Worm (Caenorhabditis elegans) whole organism, L2 larva: ENCODE data around the gene F52C12.6.

Experiments
- Y55F3AM.14 ChIP-seq: fragments of 200-800 bp; sonication (Bioruptor generic); optimal IDR thresholded peaks from 2 replicates; lab custom pipeline; 2018; ENCODE audit warnings: mild to moderate bottlenecking, missing genetic modification characterization, missing compliant biosample characterization
- ZK546.5 ChIP-seq: sonication (generic microtip); optimal IDR thresholded peaks from 2 replicates; lab custom pipeline; 2017; ENCODE audit warnings: missing biosample characterization, missing genetic modification characterization
- blmp-1 ChIP-seq: sonication (generic microtip); optimal IDR thresholded peaks from 2 replicates; lab custom pipeline; 2017; ENCODE audit warnings: missing genetic modification characterization, mild to moderate bottlenecking, missing compliant biosample characterization, antibody characterized with exemption, moderate library complexity; ENCODE audit not compliant: insufficient read depth
- ceh-16 ChIP-seq: fragments of 150-350 bp; optimal IDR thresholded peaks from 2 replicates; lab custom pipeline; 2014; ENCODE audit warnings: missing biosample characterization, missing genetic modification characterization
- ceh-82 ChIP-seq: fragments of 150-350 bp; optimal IDR thresholded peaks from 2 replicates; lab custom pipeline; 2014; ENCODE audit warnings: missing biosample characterization, missing genetic modification characterization
- egl-27 ChIP-seq: sonication (generic microtip); optimal IDR thresholded peaks from 3 replicates; lab custom pipeline; 2017; ENCODE audit warnings: missing biosample characterization, missing genetic modification reagents, missing genetic modification characterization
- elt-1 ChIP-seq: fragments of 150-350 bp; optimal IDR thresholded peaks from 2 replicates; lab custom pipeline; 2014; ENCODE audit warnings: missing biosample characterization, missing genetic modification characterization
- fos-1 ChIP-seq: fragments of 150-350 bp; optimal IDR thresholded peaks from 2 replicates; lab custom pipeline; 2014; ENCODE audit warnings: missing biosample characterization, missing genetic modification characterization
- gmeb-1 ChIP-seq: fragments of 150-350 bp; optimal IDR thresholded peaks from 2 replicates; lab custom pipeline; 2014; ENCODE audit warnings: missing biosample characterization, missing genetic modification characterization
- lin-11 ChIP-seq: fragments of 150-350 bp; sonication (generic microtip); optimal IDR thresholded peaks from 2 replicates; lab custom pipeline; 2014; ENCODE audit warnings: missing biosample characterization, missing genetic modification characterization, inconsistent platforms, mixed read lengths
- lin-13 ChIP-seq: fragments of 150-350 bp; optimal IDR thresholded peaks from 2 replicates; lab custom pipeline; 2014; ENCODE audit warnings: missing biosample characterization, missing genetic modification reagents, missing genetic modification characterization
- mbf-1 ChIP-seq: sonication (generic microtip); optimal IDR thresholded peaks from 2 replicates; lab custom pipeline; 2017; ENCODE audit warnings: missing biosample characterization, missing genetic modification characterization
- nhr-10 ChIP-seq: sonication (generic microtip); optimal IDR thresholded peaks from 2 replicates; lab custom pipeline; 2017; ENCODE audit warnings: missing biosample characterization, missing genetic modification characterization
- nhr-11 ChIP-seq: fragments of 150-350 bp; optimal IDR thresholded peaks from 2 replicates; lab custom pipeline; 2014; ENCODE audit warnings: missing biosample characterization, missing genetic modification characterization
- nhr-12 ChIP-seq: fragments of 150-350 bp; optimal IDR thresholded peaks from 2 replicates; lab custom pipeline; 2014; ENCODE audit warnings: missing biosample characterization, missing genetic modification characterization
- nhr-129 ChIP-seq: fragments of 150-350 bp; optimal IDR thresholded peaks from 2 replicates; lab custom pipeline; 2014; ENCODE audit warnings: missing biosample characterization, missing genetic modification characterization
- nhr-21 ChIP-seq: fragments of 150-350 bp; optimal IDR thresholded peaks from 2 replicates; lab custom pipeline; 2014; ENCODE audit warnings: missing biosample characterization, missing genetic modification characterization
- nhr-23 ChIP-seq: fragments of 150-350 bp; optimal IDR thresholded peaks from 2 replicates; lab custom pipeline; 2014; ENCODE audit warnings: missing biosample characterization, missing genetic modification reagents, missing genetic modification characterization
- nhr-237 ChIP-seq: fragments of 150-350 bp; optimal IDR thresholded peaks from 2 replicates; lab custom pipeline; 2014; ENCODE audit warnings: missing biosample characterization, missing genetic modification characterization
- nhr-25 ChIP-seq: fragments of 150-350 bp; sonication (generic microtip); optimal IDR thresholded peaks from 3 replicates; lab custom pipeline; 2014; ENCODE audit warnings: missing biosample characterization, missing genetic modification characterization
- nhr-6 ChIP-seq: fragments of 150-350 bp; optimal IDR thresholded peaks from 2 replicates; lab custom pipeline; 2014; ENCODE audit warnings: missing biosample characterization, missing genetic modification characterization
- nhr-77 ChIP-seq: fragments of 150-350 bp; optimal IDR thresholded peaks from 2 replicates; lab custom pipeline; 2014; ENCODE audit warnings: missing biosample characterization, missing genetic modification characterization
- peb-1 ChIP-seq: fragments of 150-350 bp; optimal IDR thresholded peaks from 2 replicates; lab custom pipeline; 2014; ENCODE audit warnings: missing biosample characterization, missing genetic modification characterization
- sem-4 ChIP-seq: fragments of 150-350 bp; optimal IDR thresholded peaks from 2 replicates; lab custom pipeline; 2014; ENCODE audit warnings: missing biosample characterization, missing genetic modification reagents, missing genetic modification characterization
- skn-1 ChIP-seq: sonication (generic microtip); optimal IDR thresholded peaks from 2 replicates; lab custom pipeline; 2017; ENCODE audit warnings: missing biosample characterization, missing genetic modification characterization
- sma-3 ChIP-seq: sonication (generic microtip); optimal IDR thresholded peaks from 2 replicates; lab custom pipeline; 2016; ENCODE audit warnings: missing genetic modification reagents, missing genetic modification characterization, missing compliant biosample characterization
- sma-9 ChIP-seq, 2 experiments: fragments of 150-350 bp in 1 of 2; sonication (generic microtip) in 1 of 2; optimal IDR thresholded peaks; 2 replicates each; lab custom pipeline; 2014 to 2016; ENCODE audit warnings: missing genetic modification characterization in 2 of 2, mild to moderate bottlenecking in 1 of 2, missing biosample characterization in 1 of 2, missing compliant biosample characterization in 1 of 2, missing genetic modification reagents in 1 of 2, moderate library complexity in 1 of 2
- snpc-4 ChIP-seq: fragments of 150-350 bp; optimal IDR thresholded peaks from 2 replicates; lab custom pipeline; 2014; ENCODE audit warnings: missing biosample characterization, missing genetic modification characterization
- unc-39 ChIP-seq: fragments of 150-350 bp; optimal IDR thresholded peaks from 2 replicates; lab custom pipeline; 2014; ENCODE audit warnings: missing biosample characterization, missing genetic modification characterization
- zag-1 ChIP-seq: fragments of 150-350 bp; optimal IDR thresholded peaks from 2 replicates; lab custom pipeline; 2014; ENCODE audit warnings: missing biosample characterization, missing genetic modification characterization
- ztf-1 ChIP-seq: fragments of 200-800 bp; sonication (Bioruptor generic); conservative IDR thresholded peaks from 2 replicates; pipeline ENCODE4 v1.3.6; 2022; ENCODE audit warnings: missing genetic modification characterization, missing compliant biosample characterization
- ztf-11 ChIP-seq: sonication (generic microtip); optimal IDR thresholded peaks from 2 replicates; lab custom pipeline; 2017; ENCODE audit warnings: missing biosample characterization, missing genetic modification characterization
- ztf-4 ChIP-seq: fragments of 150-350 bp; optimal IDR thresholded peaks from 2 replicates; lab custom pipeline; 2014; ENCODE audit warnings: missing biosample characterization, missing genetic modification characterization

The F52C12.6 gene

ce11 chrIV:1956411-1956810 lies at the start of gene F52C12.6:
Gene F52C12.6 (plus strand): TSS chrIV:1956711.
- no peak for TF ChIP-seq nhr-12 (tag; lab: Kevin White, UChicago)
- TF ChIP-seq ceh-16, result no peak
- no peak for TF ChIP-seq ztf-4 (tag; lab: Kevin White, UChicago)
- TF ChIP-seq peb-1, result no peak
- no peak for TF ChIP-seq mbf-1 (tag; lab: Kevin White, UChicago)

- TF ChIP-seq gmeb-1 (tag; lab: Kevin White, UChicago), result no peak
- no peak for TF ChIP-seq nhr-21
- TF ChIP-seq skn-1, result no peak
- no peak for TF ChIP-seq zag-1 (tag; lab: Kevin White, UChicago)
- TF ChIP-seq fos-1 (tag; lab: Kevin White, UChicago), result no peak
- no peak for TF ChIP-seq snpc-4 (tag; lab: Kevin White, UChicago)
- no peak for TF ChIP-seq ztf-11 (tag; lab: Kevin White, UChicago)
- TF ChIP-seq nhr-10, result no peak
- no peak for TF ChIP-seq sma-3 (GFP tag; lab: Kevin White, UChicago)
- no peak for TF ChIP-seq ztf-1 (GFP tag; lab: Robert Waterston, UW)
- TF ChIP-seq sem-4 (tag; lab: Kevin White, UChicago), result no peak
- TF ChIP-seq sma-9 (GFP tag; optimal IDR thresholded peaks at IDR 0.05; lab: Kevin White, UChicago), result no peak
- no peak for TF ChIP-seq sma-9 (tag; optimal IDR thresholded peaks at IDR 0.05; lab: Kevin White, UChicago)
- TF ChIP-seq nhr-6 (tag; lab: Kevin White, UChicago), result no peak
- TF ChIP-seq, all 48 proteins: peak for 0
Observed at ce11 chrIV:1908467-1908866, 48.0 kb upstream of the F52C12.6 start.

- TF ChIP-seq ceh-82 (tag; lab: Kevin White, UChicago) (no peak), skn-1 (no peak), gmeb-1 (tag; lab: Kevin White, UChicago) (no peak), lin-13 (GFP tag; lab: Kevin White, UChicago) (no peak), blmp-1 (tag; lab: Kevin White, UChicago) (no peak), ztf-1 (GFP tag; lab: Robert Waterston, UW) (no peak), nhr-11 (tag; lab: Kevin White, UChicago) (no peak), ceh-16 (no peak), nhr-25 (tag; lab: Kevin White, UChicago) (no peak), nhr-23 (no peak), Y55F3AM.14 (GFP tag; lab: Kevin White, UChicago) (no peak), ZK546.5 (tag; lab: Kevin White, UChicago) (no peak), nhr-237 (tag; lab: Kevin White, UChicago) (no peak)
Observed at ce11 chrIV:1908921-1909320, 47.6 kb upstream of the F52C12.6 start.

- TF ChIP-seq blmp-1 (tag; lab: Kevin White, UChicago) (no peak), ceh-82 (tag; lab: Kevin White, UChicago) (no peak), sma-9 (GFP tag; optimal IDR thresholded peaks at IDR 0.05; lab: Kevin White, UChicago) (peak; percentile 18), sma-9 (tag; optimal IDR thresholded peaks at IDR 0.05; lab: Kevin White, UChicago) (no peak), ceh-16 (peak; percentile 90), nhr-23 (peak; percentile 94), egl-27 (tag; lab: Kevin White, UChicago) (peak; percentile 27), Y55F3AM.14 (GFP tag; lab: Kevin White, UChicago) (no peak), elt-1 (peak; percentile 98)
Observed at ce11 chrIV:1911273-1911672, 45.2 kb upstream of the F52C12.6 start.

ce11 chrIV:1914900-1915299 lies 41.6 kb upstream of the F52C12.6 start:
- no peak for TF ChIP-seq nhr-6 (tag; lab: Kevin White, UChicago)
- no peak for TF ChIP-seq sem-4 (tag; lab: Kevin White, UChicago)
- no peak for TF ChIP-seq fos-1 (tag; lab: Kevin White, UChicago)
- no peak for TF ChIP-seq ZK546.5 (tag; lab: Kevin White, UChicago)
- TF ChIP-seq lin-11 (tag; lab: Kevin White, UChicago), result no peak
- no peak for TF ChIP-seq nhr-237 (tag; lab: Kevin White, UChicago)
- TF ChIP-seq unc-39 (tag; lab: Kevin White, UChicago), result no peak
- TF ChIP-seq nhr-77, result no peak
- peak; percentile 87 for TF ChIP-seq elt-1
- no peak for TF ChIP-seq nhr-129 (tag; lab: Kevin White, UChicago)
- TF ChIP-seq nhr-23, result peak; percentile 86
